Worm (Caenorhabditis elegans) whole organism, L4 larva: ENCODE measurements around the gene cln-3.3.

ENCODE experiments used
- D1046.2 ChIP-seq: fragments of 200-800 bp; sonication (Bioruptor generic); IDR thresholded peaks from 2 replicates; pipeline ENCODE4 v1.3.6; 2022; ENCODE audit warnings: missing genetic modification characterization, missing compliant biosample characterization
- F44E2.7 ChIP-seq: fragments of 200-800 bp; sonication (Bioruptor generic); IDR thresholded peaks from 2 replicates; pipeline ENCODE4 v2.1.2; 2022; ENCODE audit warnings: missing genetic modification characterization, missing compliant biosample characterization
- R02D3.7 ChIP-seq: fragments of 150-350 bp; sonication (generic microtip); optimal IDR thresholded peaks from 3 replicates; lab custom pipeline; 2014; ENCODE audit warnings: missing biosample characterization, missing genetic modification characterization
- ZK337.2 ChIP-seq: fragments of 200-800 bp; sonication (Bioruptor generic); IDR thresholded peaks from 2 replicates; pipeline ENCODE4 v1.3.6; 2022; ENCODE audit warnings: missing genetic modification reagents, missing genetic modification characterization, missing compliant biosample characterization
- aly-2 ChIP-seq: sonication (generic microtip); optimal IDR thresholded peaks from 2 replicates; lab custom pipeline; 2018; ENCODE audit warnings: missing biosample characterization, missing genetic modification characterization
- attf-4 ChIP-seq: sonication (generic microtip); optimal IDR thresholded peaks from 3 replicates; lab custom pipeline; 2017; ENCODE audit warnings: missing biosample characterization, missing genetic modification characterization
- ceh-44 ChIP-seq: fragments of 200-800 bp; sonication (Bioruptor generic); IDR thresholded peaks from 2 replicates; pipeline ENCODE4 v1.3.6; 2022; ENCODE audit warnings: missing genetic modification reagents, missing genetic modification characterization, missing compliant biosample characterization
- ceh-62 ChIP-seq: sonication (generic microtip); optimal IDR thresholded peaks from 2 replicates; lab custom pipeline; 2017; ENCODE audit warnings: missing biosample characterization, missing genetic modification characterization
- ces-1 ChIP-seq: fragments of 150-350 bp; sonication (generic microtip); optimal IDR thresholded peaks from 4 replicates; lab custom pipeline; 2014; ENCODE audit warnings: missing biosample characterization, missing genetic modification reagents, missing genetic modification characterization
- ctbp-1 ChIP-seq: fragments of 200-800 bp; sonication (Bioruptor generic); IDR thresholded peaks from 2 replicates; pipeline ENCODE4 v1.3.6; 2022; ENCODE audit warnings: missing genetic modification reagents, missing genetic modification characterization, missing compliant biosample characterization
- daf-12 ChIP-seq: fragments of 150-350 bp; optimal IDR thresholded peaks from 2 replicates; lab custom pipeline; 2014; ENCODE audit warnings: missing biosample characterization, missing genetic modification reagents, missing genetic modification characterization
- daf-19 ChIP-seq: fragments of 200-800 bp; sonication (Bioruptor generic); conservative IDR thresholded peaks from 2 replicates; pipeline ENCODE4 v1.3.6; 2022; ENCODE audit warnings: missing genetic modification characterization, missing compliant biosample characterization
- daf-8 ChIP-seq: fragments of 200-800 bp; sonication (Bioruptor generic); IDR thresholded peaks from 2 replicates; pipeline ENCODE4 v1.3.6; 2022; ENCODE audit warnings: missing genetic modification characterization, missing compliant biosample characterization
- dmd-8 ChIP-seq: fragments of 200-800 bp; sonication (Bioruptor generic); IDR thresholded peaks from 2 replicates; pipeline ENCODE4 v1.3.6; 2022; ENCODE audit warnings: missing genetic modification characterization, missing compliant biosample characterization
- dmd-9 ChIP-seq: fragments of 200-800 bp; sonication (Bioruptor generic); IDR thresholded peaks from 2 replicates; pipeline ENCODE4 v1.3.6; 2022; ENCODE audit warnings: missing genetic modification reagents, missing genetic modification characterization, missing compliant biosample characterization
- dpl-1 ChIP-seq: fragments of 150-350 bp; optimal IDR thresholded peaks from 2 replicates; lab custom pipeline; 2014; ENCODE audit warnings: missing biosample characterization, missing genetic modification reagents, missing genetic modification characterization
- egl-43 ChIP-seq: fragments of 200-800 bp; sonication (Bioruptor generic); IDR thresholded peaks from 2 replicates; pipeline ENCODE4 v1.3.6; 2022; ENCODE audit warnings: missing genetic modification reagents, missing genetic modification characterization, missing compliant biosample characterization
- hif-1 ChIP-seq, 2 experiments: sonication (generic microtip); optimal IDR thresholded peaks; 2 replicates each; lab custom pipeline; 2016 to 2017; ENCODE audit warnings: missing compliant biosample characterization in 2 of 2, missing genetic modification characterization in 2 of 2, missing genetic modification reagents in 2 of 2, missing genotype in 2 of 2, mild to moderate bottlenecking in 1 of 2
- hlh-11 ChIP-seq: fragments of 200-800 bp; sonication (Bioruptor generic); optimal IDR thresholded peaks from 2 replicates; lab custom pipeline; 2018; ENCODE audit warnings: mild to moderate bottlenecking, missing genetic modification characterization, missing compliant biosample characterization
- hlh-30 ChIP-seq: sonication (generic microtip); optimal IDR thresholded peaks from 2 replicates; lab custom pipeline; 2017; ENCODE audit warnings: antibody characterized with exemption, mild to moderate bottlenecking, missing genetic modification characterization, missing compliant biosample characterization; ENCODE audit not compliant: insufficient read depth
- lim-7 ChIP-seq: fragments of 200-800 bp; sonication (Bioruptor generic); IDR thresholded peaks from 2 replicates; pipeline ENCODE4 v1.3.6; 2022; ENCODE audit warnings: missing genetic modification characterization, missing compliant biosample characterization
- lin-1 ChIP-seq: fragments of 200-800 bp; sonication (Bioruptor generic); IDR thresholded peaks from 2 replicates; pipeline ENCODE4 v1.3.6; 2022; ENCODE audit warnings: missing genetic modification reagents, missing genetic modification characterization, missing compliant biosample characterization
- lin-15B ChIP-seq: fragments of 150-350 bp; sonication (generic microtip); optimal IDR thresholded peaks from 3 replicates; lab custom pipeline; 2014; ENCODE audit warnings: missing biosample characterization, missing genetic modification characterization
- lin-29 ChIP-seq: fragments of 200-800 bp; sonication (Bioruptor generic); IDR thresholded peaks from 2 replicates; pipeline ENCODE4 v1.3.6; 2022; ENCODE audit warnings: missing genetic modification reagents, missing genetic modification characterization, missing compliant biosample characterization
- lin-38 ChIP-seq: fragments of 200-800 bp; sonication (Bioruptor generic); IDR thresholded peaks from 2 replicates; pipeline ENCODE4 v1.3.6; 2022; ENCODE audit warnings: missing genetic modification reagents, missing genetic modification characterization, missing compliant biosample characterization
- lir-3 ChIP-seq: sonication (generic microtip); optimal IDR thresholded peaks from 2 replicates; lab custom pipeline; 2016; ENCODE audit warnings: mild to moderate bottlenecking, missing genetic modification characterization, missing compliant biosample characterization
- mep-1 ChIP-seq: fragments of 150-350 bp; sonication (generic microtip); optimal IDR thresholded peaks from 3 replicates; lab custom pipeline; 2014; ENCODE audit warnings: missing biosample characterization, missing genetic modification characterization
- nhr-10 ChIP-seq: fragments of 150-350 bp; optimal IDR thresholded peaks from 2 replicates; lab custom pipeline; 2014; ENCODE audit warnings: missing biosample characterization, missing genetic modification characterization
- nhr-111 ChIP-seq: fragments of 200-800 bp; sonication (Bioruptor generic); optimal IDR thresholded peaks from 2 replicates; lab custom pipeline; 2018; ENCODE audit warnings: mild to moderate bottlenecking, missing genetic modification characterization, missing compliant biosample characterization
- nhr-25 ChIP-seq: sonication (generic microtip); optimal IDR thresholded peaks from 2 replicates; lab custom pipeline; 2017; ENCODE audit warnings: missing genetic modification characterization, mild to moderate bottlenecking, missing compliant biosample characterization, antibody characterized with exemption, moderate library complexity, borderline replicate concordance; ENCODE audit not compliant: insufficient read depth
- nhr-28 ChIP-seq: fragments of 150-350 bp; optimal IDR thresholded peaks from 2 replicates; lab custom pipeline; 2014; ENCODE audit warnings: missing biosample characterization, missing genetic modification characterization
- nhr-41 ChIP-seq: fragments of 200-800 bp; sonication (Bioruptor generic); IDR thresholded peaks from 2 replicates; pipeline ENCODE4 v1.3.6; 2022; ENCODE audit warnings: missing genetic modification reagents, missing genetic modification characterization, missing compliant biosample characterization
- nhr-42 ChIP-seq: fragments of 200-800 bp; sonication (Bioruptor generic); IDR thresholded peaks from 2 replicates; pipeline ENCODE4 v1.3.6; 2022; ENCODE audit warnings: missing genetic modification characterization, missing compliant biosample characterization
- nhr-48 ChIP-seq: sonication (generic microtip); optimal IDR thresholded peaks from 2 replicates; lab custom pipeline; 2016; ENCODE audit warnings: mild to moderate bottlenecking, missing genetic modification characterization, missing compliant biosample characterization
- nhr-6 ChIP-seq: fragments of 150-350 bp; optimal IDR thresholded peaks from 2 replicates; lab custom pipeline; 2014; ENCODE audit warnings: missing biosample characterization, missing genetic modification characterization
- nhr-76 ChIP-seq: fragments of 150-350 bp; optimal IDR thresholded peaks from 2 replicates; lab custom pipeline; 2014; ENCODE audit warnings: missing biosample characterization, missing genetic modification characterization
- nhr-77 ChIP-seq: fragments of 150-350 bp; optimal IDR thresholded peaks from 2 replicates; lab custom pipeline; 2014; ENCODE audit warnings: missing biosample characterization, missing genetic modification characterization
- php-3 ChIP-seq: fragments of 200-800 bp; sonication (Bioruptor generic); IDR thresholded peaks from 2 replicates; pipeline ENCODE4 v1.3.6; 2022; ENCODE audit warnings: missing genetic modification reagents, missing genetic modification characterization, missing compliant biosample characterization
- pqm-1 ChIP-seq: sonication (generic microtip); optimal IDR thresholded peaks from 2 replicates; lab custom pipeline; 2017; ENCODE audit warnings: missing biosample characterization, missing genetic modification characterization
- rbr-2 ChIP-seq: sonication (generic microtip); optimal IDR thresholded peaks from 2 replicates; lab custom pipeline; 2016; ENCODE audit warnings: missing genotype, missing genetic modification characterization, missing compliant biosample characterization
- skn-1 ChIP-seq: fragments of 150-350 bp; optimal IDR thresholded peaks from 2 replicates; lab custom pipeline; 2014; ENCODE audit warnings: missing biosample characterization, missing genetic modification characterization
- snpc-4 ChIP-seq: fragments of 150-350 bp; optimal IDR thresholded peaks from 2 replicates; lab custom pipeline; 2014; ENCODE audit warnings: missing biosample characterization, missing genetic modification characterization
- tra-1 ChIP-seq: fragments of 200-800 bp; sonication (Bioruptor generic); IDR thresholded peaks from 2 replicates; pipeline ENCODE4 v1.3.6; 2022; ENCODE audit warnings: missing genetic modification reagents, missing genetic modification characterization, missing compliant biosample characterization
- unc-39 ChIP-seq: sonication (generic microtip); optimal IDR thresholded peaks from 2 replicates; lab custom pipeline; 2017; ENCODE audit warnings: missing biosample characterization, missing genetic modification characterization
- unc-62 ChIP-seq, 3 experiments: fragments of 150-350 bp in 1 of 3; sonication (generic microtip); optimal IDR thresholded peaks in 2 of 3; peaks in 1 of 3; 1 replicate in 1 of 3; 2 replicates in 2 of 3; lab custom pipeline; 2014 to 2017; ENCODE audit warnings: missing biosample characterization in 3 of 3, missing genetic modification characterization in 3 of 3, missing genetic modification reagents in 3 of 3, missing genotype in 1 of 3
- zfp-3 ChIP-seq: fragments of 200-800 bp; sonication (Bioruptor generic); conservative IDR thresholded peaks from 2 replicates; pipeline ENCODE4 v1.3.6; 2022; ENCODE audit warnings: missing genetic modification reagents, missing genetic modification characterization, missing compliant biosample characterization
- ztf-7 ChIP-seq: fragments of 150-350 bp; optimal IDR thresholded peaks from 2 replicates; lab custom pipeline; 2014; ENCODE audit warnings: missing biosample characterization, missing genetic modification characterization

cln-3.3 gene

DNA sequence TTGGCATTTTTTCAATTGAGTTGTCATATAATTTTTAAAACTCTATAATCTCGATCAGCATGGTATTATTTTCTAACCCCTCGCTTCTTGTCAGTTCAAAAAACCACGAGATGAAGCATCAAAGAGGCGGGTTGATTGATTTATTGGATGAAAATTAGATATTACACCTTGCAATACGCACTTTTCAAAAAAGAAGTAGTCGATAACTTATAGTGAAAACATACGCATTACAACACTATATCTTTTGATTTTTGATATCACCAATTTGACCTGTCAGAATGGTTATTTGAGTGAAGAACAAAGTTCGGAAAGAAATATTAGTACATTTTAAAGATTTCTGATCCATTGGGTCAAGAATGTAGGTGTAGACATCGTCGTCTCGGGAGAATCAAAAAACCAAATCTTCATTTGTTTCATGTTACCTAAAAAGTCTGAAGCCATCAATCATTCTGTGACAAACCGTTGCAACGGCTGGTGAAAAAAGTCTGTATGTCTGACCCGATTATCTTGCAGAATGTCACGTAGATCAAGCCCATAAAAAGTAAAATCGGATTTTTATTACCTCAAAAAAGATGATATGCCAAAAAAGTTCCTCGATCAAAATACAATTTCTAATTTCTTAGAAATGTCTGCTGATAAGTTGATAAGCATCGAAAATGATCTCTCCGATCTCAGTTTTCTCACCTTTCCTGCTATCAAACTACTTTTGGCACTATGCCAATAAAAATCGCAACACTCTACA is 29.6 kb upstream of the cln-3.3 start (continued):
- TF ChIP-seq ztf-7 = no peak
- no peak for TF ChIP-seq lin-1 (GFP tag; lab: Robert Waterston, UW)
- no peak for TF ChIP-seq zfp-3 (GFP tag; lab: Robert Waterston, UW)
- TF ChIP-seq egl-43 (GFP tag; lab: Robert Waterston, UW) = no peak
- TF ChIP-seq rbr-2 (tag; lab: Kevin White, UChicago) = no peak
- TF ChIP-seq hlh-11 (tag; lab: Kevin White, UChicago) = peak; percentile 63
- TF ChIP-seq attf-4 = no peak
- no peak for TF ChIP-seq nhr-77 (tag; lab: Kevin White, UChicago)
- no peak for TF ChIP-seq skn-1 (tag; lab: Kevin White, UChicago)
- no peak for TF ChIP-seq lin-15B
- TF ChIP-seq mep-1 = no peak
- no peak for TF ChIP-seq aly-2 (tag; lab: Kevin White, UChicago)
- no peak for TF ChIP-seq nhr-6
- no peak for TF ChIP-seq snpc-4 (tag; lab: Kevin White, UChicago)
- TF ChIP-seq lir-3 (tag; lab: Kevin White, UChicago) = no peak
- peak; percentile 89; the same call in 1 of the 2 replicates for TF ChIP-seq tra-1 (GFP tag; lab: Robert Waterston, UW)
- TF ChIP-seq daf-19 = no peak
- TF ChIP-seq unc-62 (GFP tag; optimal IDR thresholded peaks at IDR 0.05 in 1 of 2; lab: Kevin White, UChicago) = peak in 1 of 2 experiments; percentile 92
- no peak for TF ChIP-seq unc-62 (tag; optimal IDR thresholded peaks at IDR 0.05; lab: Kevin White, UChicago)
- TF ChIP-seq ces-1 (GFP tag; lab: Kevin White, UChicago) = no peak
- no peak for TF ChIP-seq lin-29 (GFP tag; lab: Robert Waterston, UW)
- no peak for TF ChIP-seq nhr-41 (GFP tag; lab: Robert Waterston, UW)
- TF ChIP-seq ctbp-1 (GFP tag; lab: Robert Waterston, UW) = no peak
- no peak for TF ChIP-seq nhr-76 (tag; lab: Kevin White, UChicago)
- TF ChIP-seq pqm-1 (tag; lab: Kevin White, UChicago) = no peak
- TF ChIP-seq ZK337.2 (GFP tag; lab: Robert Waterston, UW) = no peak
- TF ChIP-seq nhr-111 (GFP tag; lab: Kevin White, UChicago) = no peak
- TF ChIP-seq nhr-28 (tag; lab: Kevin White, UChicago) = peak; percentile 61
- no peak for TF ChIP-seq unc-39
- peak; percentile 68 for TF ChIP-seq nhr-25 (tag; lab: Kevin White, UChicago)
- TF ChIP-seq daf-12 (tag; lab: Kevin White, UChicago) = no peak
- no peak for TF ChIP-seq dmd-8 (GFP tag; lab: Robert Waterston, UW)
- peak; percentile 67 for TF ChIP-seq nhr-48 (tag; lab: Kevin White, UChicago)
- peak; percentile 88 for TF ChIP-seq php-3
- no peak for TF ChIP-seq dpl-1
- no peak for TF ChIP-seq F44E2.7
- no peak for TF ChIP-seq ceh-44 (GFP tag; lab: Robert Waterston, UW)
- no peak for TF ChIP-seq dmd-9 (GFP tag; lab: Robert Waterston, UW)
- no peak for TF ChIP-seq nhr-10 (tag; lab: Kevin White, UChicago)
- peak; percentile 30 to 73 for TF ChIP-seq hif-1 (tag; optimal IDR thresholded peaks at IDR 0.05; lab: Kevin White, UChicago)
- no peak for TF ChIP-seq D1046.2 (GFP tag; lab: Robert Waterston, UW)
- TF ChIP-seq ceh-62 (tag; lab: Kevin White, UChicago) = no peak
- peak; percentile 10 for TF ChIP-seq hlh-30 (tag; lab: Kevin White, UChicago)
- no peak for TF ChIP-seq R02D3.7 (tag; lab: Kevin White, UChicago)
- no peak for TF ChIP-seq lin-38 (GFP tag; lab: Robert Waterston, UW)
- TF ChIP-seq lim-7 (GFP tag; lab: Robert Waterston, UW) = no peak
- no peak for TF ChIP-seq nhr-42 (GFP tag; lab: Robert Waterston, UW)
- TF ChIP-seq daf-8 (GFP tag; lab: Robert Waterston, UW) = no peak
- TF ChIP-seq, all 104 proteins: peak for 14
